Fruit fly (Drosophila melanogaster): Measurements from ENCODE around the gene CG12259.

The CG12259 gene

DNA sequence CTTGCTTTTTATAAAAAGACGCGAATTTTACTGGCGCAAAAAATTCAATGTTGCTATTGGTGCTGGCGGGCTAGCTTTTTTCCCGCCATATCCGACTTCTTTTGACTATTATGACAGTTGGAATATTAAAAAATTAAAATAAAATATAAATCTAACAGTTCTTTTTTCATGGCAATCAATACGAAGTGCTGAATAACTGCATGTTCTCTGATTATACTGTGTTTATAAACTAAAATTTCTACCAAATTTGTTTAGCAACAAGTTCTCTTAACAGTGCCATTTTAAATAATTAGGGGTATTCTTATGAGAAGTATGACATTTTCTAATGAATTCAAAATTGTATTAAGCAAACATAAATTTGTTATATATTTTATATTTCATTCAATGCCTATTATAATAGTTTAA lies 1.5 kb downstream of the CG12259 start, which contains the start of gene Boh1:
Gene Boh1, minus strand, starts transcription at position 76 of the 405 bp plus-strand sequence.
- peak; percentile 28; the same call in 1 of the 2 replicates for TF ChIP-seq E2f2 (GFP tag; IDR thresholded peaks at IDR 0.05)
- no peak for TF ChIP-seq CG6654 (GFP tag; optimal IDR thresholded peaks at IDR 0.05)
- peak; percentile 21 for TF ChIP-seq unpg (GFP tag; optimal IDR thresholded peaks at IDR 0.05)
- peak; percentile 6 for TF ChIP-seq Dp (GFP tag; optimal IDR thresholded peaks at IDR 0.05)
- TF ChIP-seq CG3726 (GFP tag; IDR thresholded peaks at IDR 0.05): no peak
- TF ChIP-seq CG16779 (GFP tag; IDR thresholded peaks at IDR 0.05): no peak
- TF ChIP-seq Abd-B (GFP tag; optimal IDR thresholded peaks at IDR 0.05): peak; percentile 29
- TF ChIP-seq maf-S (GFP tag; optimal IDR thresholded peaks at IDR 0.05): no peak
- no peak for TF ChIP-seq chif (GFP tag; optimal IDR thresholded peaks at IDR 0.05)
- peak; percentile 26 for TF ChIP-seq CG17359 (tag; optimal IDR thresholded peaks at IDR 0.05)
- TF ChIP-seq CG11398 (GFP tag; optimal IDR thresholded peaks at IDR 0.05): no peak
- peak in 1 of 3 experiments; percentile 23 for TF ChIP-seq lola (GFP tag; optimal IDR thresholded peaks at IDR 0.05)
- TF ChIP-seq CG13296 (GFP tag; optimal IDR thresholded peaks at IDR 0.05): peak; percentile 56
- peak; percentile 47 for TF ChIP-seq CG30020 (tag; optimal IDR thresholded peaks at IDR 0.05)
- TF ChIP-seq CrebB (tag; optimal IDR thresholded peaks at IDR 0.05): no peak
- peak; percentile 70 for TF ChIP-seq CG31441 (GFP tag; IDR thresholded peaks at IDR 0.05)
- TF ChIP-seq CG17829 (tag; optimal IDR thresholded peaks at IDR 0.05): peak; percentile 70
- TF ChIP-seq CG7963 (GFP tag; IDR thresholded peaks at IDR 0.05; ENCODE audit: partially characterized antibody): no peak
- TF ChIP-seq ems (GFP tag; optimal IDR thresholded peaks at IDR 0.05): no peak
- peak; percentile 14 for TF ChIP-seq dmrt11E (tag; optimal IDR thresholded peaks at IDR 0.05)
- no peak for TF ChIP-seq CG6791 (GFP tag; IDR thresholded peaks at IDR 0.05; ENCODE audit: partially characterized antibody)
- TF ChIP-seq row (GFP tag; IDR thresholded peaks at IDR 0.05): peak; percentile 90
- TF ChIP-seq Hr78 (GFP tag; optimal IDR thresholded peaks at IDR 0.05): no peak
- TF ChIP-seq Ssrp (tag; optimal IDR thresholded peaks at IDR 0.05): no peak
- peak; percentile 65 for TF ChIP-seq trem (tag; optimal IDR thresholded peaks at IDR 0.05)
- TF ChIP-seq B-H1 (GFP tag; IDR thresholded peaks at IDR 0.05): no peak
- no peak for TF ChIP-seq mld (GFP tag; IDR thresholded peaks at IDR 0.05; ENCODE audit: partially characterized antibody)
- TF ChIP-seq Blimp-1 (GFP tag; optimal IDR thresholded peaks at IDR 0.05): peak; percentile 13
- TF ChIP-seq pho (GFP tag; optimal IDR thresholded peaks at IDR 0.05): no peak
- TF ChIP-seq D19B (GFP tag; optimal IDR thresholded peaks at IDR 0.05): no peak
- TF ChIP-seq NK7.1 (GFP tag; optimal IDR thresholded peaks at IDR 0.05): no peak
- no peak for TF ChIP-seq klu (GFP tag; IDR thresholded peaks at IDR 0.05)
- TF ChIP-seq dysf (GFP tag; IDR thresholded peaks at IDR 0.05): no peak
- TF ChIP-seq Hmr (GFP tag; optimal IDR thresholded peaks at IDR 0.05): peak; percentile 36
- TF ChIP-seq yki (optimal IDR thresholded peaks at IDR 0.05): no peak
- no peak for TF ChIP-seq gro (GFP tag; optimal IDR thresholded peaks at IDR 0.05)
- peak; percentile 48 for TF ChIP-seq sug (tag; optimal IDR thresholded peaks at IDR 0.05)
- peak; percentile 24 for TF ChIP-seq CG8388 (GFP tag; optimal IDR thresholded peaks at IDR 0.05)
- TF ChIP-seq CG15269 (tag; optimal IDR thresholded peaks at IDR 0.05): peak; percentile 45
- TF ChIP-seq CG11456 (GFP tag; IDR thresholded peaks at IDR 0.05): no peak
- TF ChIP-seq CG4854 (GFP tag; optimal IDR thresholded peaks at IDR 0.05): no peak
- TF ChIP-seq CG12744 (GFP tag; optimal IDR thresholded peaks at IDR 0.05): no peak
- no peak for TF ChIP-seq CG32772 (GFP tag; IDR thresholded peaks at IDR 0.05)
- no peak for TF ChIP-seq gcm2 (GFP tag; optimal IDR thresholded peaks at IDR 0.05)
- TF ChIP-seq sqz (GFP tag; optimal IDR thresholded peaks at IDR 0.05): peak; percentile 55
- TF ChIP-seq trh (GFP tag; optimal IDR thresholded peaks at IDR 0.05): no peak
- peak; percentile 25 for TF ChIP-seq CG15479 (GFP tag; optimal IDR thresholded peaks at IDR 0.05)
- peak; percentile 22 for TF ChIP-seq CG33213 (GFP tag; optimal IDR thresholded peaks at IDR 0.05)
- TF ChIP-seq crol (GFP tag; IDR thresholded peaks at IDR 0.05): no peak
- TF ChIP-seq CG9727 (GFP tag; optimal IDR thresholded peaks at IDR 0.05): peak; percentile 12
- no peak for TF ChIP-seq CG1832 (GFP tag; optimal IDR thresholded peaks at IDR 0.05)

Data from whole organism, embryonic.